Worm (Caenorhabditis elegans): ENCODE data around the gene T01H3.5.
A peak's percentile ranks its signal among the peaks of the same experiment; 100 is the strongest.

The T01H3.5 gene

ce11 chrII:7853679-7854078 is 25.7 kb upstream of the T01H3.5 start, which contains the start of gene T09A5.5:
Gene T09A5.5, minus strand, starts transcription at chrII:7853779.
- TF ChIP-seq lin-39 (tag; optimal IDR thresholded peaks at IDR 0.05) (no peak), sma-9 (GFP tag; optimal IDR thresholded peaks at IDR 0.05) (no peak), sma-9 (tag; optimal IDR thresholded peaks at IDR 0.05) (no peak), dmd-4 (tag; optimal IDR thresholded peaks at IDR 0.05) (no peak), nhr-237 (tag; optimal IDR thresholded peaks at IDR 0.05) (no peak), aly-2 (tag; optimal IDR thresholded peaks at IDR 0.05) (no peak), nhr-23 (tag; optimal IDR thresholded peaks at IDR 0.05) (no peak), nhr-6 (tag; optimal IDR thresholded peaks at IDR 0.05) (no peak), zag-1 (tag; optimal IDR thresholded peaks at IDR 0.05) (no peak), ztf-11 (tag; optimal IDR thresholded peaks at IDR 0.05) (no peak), blmp-1 (tag; optimal IDR thresholded peaks at IDR 0.05; ENCODE audit: insufficient read depth) (no peak), nhr-77 (tag; optimal IDR thresholded peaks at IDR 0.05) (no peak), unc-55 (GFP tag; optimal IDR thresholded peaks at IDR 0.05) (no peak)

ce11 chrII:7854942-7855341 is 24.5 kb upstream of the T01H3.5 start, which contains the start of gene mdt-10:
Gene mdt-10, minus strand, starts transcription at chrII:7855042.
- TF ChIP-seq mdl-1 (tag; optimal IDR thresholded peaks at IDR 0.05) (no peak), lin-13 (GFP tag; optimal IDR thresholded peaks at IDR 0.05) (no peak), zag-1 (tag; optimal IDR thresholded peaks at IDR 0.05) (no peak)

ce11 chrII:7855619-7856018 is 23.8 kb upstream of the T01H3.5 start, which contains the start of gene mdmh-35:
Gene mdmh-35, minus strand, starts transcription at chrII:7855719.
- no peak for TF ChIP-seq ZK546.5 (tag; optimal IDR thresholded peaks at IDR 0.05)
- TF ChIP-seq mab-5 (tag; optimal IDR thresholded peaks at IDR 0.05), result no peak
- no peak for TF ChIP-seq alr-1 (tag; optimal IDR thresholded peaks at IDR 0.05)
- TF ChIP-seq snpc-4 (tag; optimal IDR thresholded peaks at IDR 0.05), result no peak
- no peak for TF ChIP-seq nhr-237 (tag; optimal IDR thresholded peaks at IDR 0.05)
- TF ChIP-seq nhr-25 (tag; optimal IDR thresholded peaks at IDR 0.05), result no peak
- TF ChIP-seq ceh-82 (tag; optimal IDR thresholded peaks at IDR 0.05), result no peak
- no peak for TF ChIP-seq R02D3.7 (tag; optimal IDR thresholded peaks at IDR 0.05)
- no peak for TF ChIP-seq nhr-12 (tag; optimal IDR thresholded peaks at IDR 0.05)
- TF ChIP-seq nhr-23 (tag; optimal IDR thresholded peaks at IDR 0.05), result no peak
- TF ChIP-seq lin-11 (tag; optimal IDR thresholded peaks at IDR 0.05), result no peak
- TF ChIP-seq blmp-1 (tag; optimal IDR thresholded peaks at IDR 0.05; ENCODE audit: insufficient read depth), result no peak
- TF ChIP-seq mbf-1 (tag; optimal IDR thresholded peaks at IDR 0.05), result no peak

ce11 chrII:7857485-7858010 is 21.9 kb upstream of the T01H3.5 start, which contains the start of the genes cec-3 and T09A5.15:
Gene cec-3, minus strand, starts transcription at chrII:7857600.
Gene T09A5.15, plus strand, starts transcription at chrII:7857960.
- TF ChIP-seq elt-1 (tag; optimal IDR thresholded peaks at IDR 0.05), result no peak
- no peak for TF ChIP-seq mab-5 (tag; optimal IDR thresholded peaks at IDR 0.05)
- peak in 1 of 2 experiments; percentile 69 for TF ChIP-seq lsy-2 (tag; optimal IDR thresholded peaks at IDR 0.05)
- TF ChIP-seq nhr-21 (tag; optimal IDR thresholded peaks at IDR 0.05), result no peak
- no peak for TF ChIP-seq dmd-4 (tag; optimal IDR thresholded peaks at IDR 0.05)
- TF ChIP-seq ZK546.5 (tag; optimal IDR thresholded peaks at IDR 0.05), result no peak
- peak; percentile 44 for TF ChIP-seq crh-2 (tag; optimal IDR thresholded peaks at IDR 0.05)
- TF ChIP-seq ztf-1 (GFP tag; conservative IDR thresholded peaks at IDR 0.05), result no peak
- TF ChIP-seq ceh-82 (tag; optimal IDR thresholded peaks at IDR 0.05), result no peak
- no peak for TF ChIP-seq nhr-77 (tag; optimal IDR thresholded peaks at IDR 0.05)
- TF ChIP-seq blmp-1 (tag; optimal IDR thresholded peaks at IDR 0.05; ENCODE audit: insufficient read depth), result no peak
- TF ChIP-seq sma-9 (GFP tag; optimal IDR thresholded peaks at IDR 0.05), result peak; percentile 21
- TF ChIP-seq sma-9 (tag; optimal IDR thresholded peaks at IDR 0.05), result no peak
- TF ChIP-seq gmeb-1 (tag; optimal IDR thresholded peaks at IDR 0.05), result no peak
- TF ChIP-seq unc-62 (GFP tag; optimal IDR thresholded peaks at IDR 0.05), result no peak
- TF ChIP-seq lin-39 (tag; optimal IDR thresholded peaks at IDR 0.05), result no peak
- TF ChIP-seq lin-11 (tag; optimal IDR thresholded peaks at IDR 0.05), result no peak
- no peak for TF ChIP-seq mbf-1 (tag; optimal IDR thresholded peaks at IDR 0.05)
- TF ChIP-seq ztf-4 (tag; optimal IDR thresholded peaks at IDR 0.05), result no peak
- peak; percentile 39 for TF ChIP-seq sma-3 (GFP tag; optimal IDR thresholded peaks at IDR 0.05)
- peak; percentile 63 for TF ChIP-seq C34F6.9 (tag; optimal IDR thresholded peaks at IDR 0.05)
- no peak for TF ChIP-seq Y55F3AM.14 (GFP tag; optimal IDR thresholded peaks at IDR 0.05)
- no peak for TF ChIP-seq zag-1 (tag; optimal IDR thresholded peaks at IDR 0.05)
- peak; percentile 4 for TF ChIP-seq F13H6.1 (tag; optimal IDR thresholded peaks at IDR 0.05)
- no peak for TF ChIP-seq mdl-1 (tag; optimal IDR thresholded peaks at IDR 0.05)
- TF ChIP-seq egl-27 (tag; optimal IDR thresholded peaks at IDR 0.05), result no peak
- TF ChIP-seq snpc-4 (tag; optimal IDR thresholded peaks at IDR 0.05), result no peak
- TF ChIP-seq unc-55 (GFP tag; optimal IDR thresholded peaks at IDR 0.05), result peak; percentile 73
- no peak for TF ChIP-seq ztf-11 (tag; optimal IDR thresholded peaks at IDR 0.05)
- no peak for TF ChIP-seq nhr-10 (tag; optimal IDR thresholded peaks at IDR 0.05)
- no peak for TF ChIP-seq R02D3.7 (tag; optimal IDR thresholded peaks at IDR 0.05)
- peak; percentile 2 for TF ChIP-seq nhr-25 (tag; optimal IDR thresholded peaks at IDR 0.05)
- TF ChIP-seq fos-1 (tag; optimal IDR thresholded peaks at IDR 0.05), result peak; percentile 2
- TF ChIP-seq aly-2 (tag; optimal IDR thresholded peaks at IDR 0.05), result no peak
- no peak for TF ChIP-seq sem-4 (tag; optimal IDR thresholded peaks at IDR 0.05)
- TF ChIP-seq lin-13 (GFP tag; optimal IDR thresholded peaks at IDR 0.05), result no peak
- no peak for TF ChIP-seq unc-39 (tag; optimal IDR thresholded peaks at IDR 0.05)
- peak; percentile 47 for TF ChIP-seq nhr-129 (tag; optimal IDR thresholded peaks at IDR 0.05)
- no peak for TF ChIP-seq ceh-16 (tag; optimal IDR thresholded peaks at IDR 0.05)
- no peak for TF ChIP-seq nhr-6 (tag; optimal IDR thresholded peaks at IDR 0.05)
- TF ChIP-seq elt-3 (tag; optimal IDR thresholded peaks at IDR 0.05), result no peak

All from whole organism, L2 larva.